Fruit fly (Drosophila melanogaster): ENCODE data around the gene CG13678.

- TF ChIP-seq CG8290 (GFP tag; optimal IDR thresholded peaks at IDR 0.05) (no peak), CG8290 (tag; optimal IDR thresholded peaks at IDR 0.05) (no peak), al (GFP tag; IDR thresholded peaks at IDR 0.05) (no peak), tin (GFP tag; optimal IDR thresholded peaks at IDR 0.05) (no peak), vnd (GFP tag; IDR thresholded peaks at IDR 0.05; ENCODE audit: partially characterized antibody) (no peak), CG9609 (GFP tag; optimal IDR thresholded peaks at IDR 0.05) (no peak), phol (tag; optimal IDR thresholded peaks at IDR 0.05) (no peak), Mrtf (GFP tag; IDR thresholded peaks at IDR 0.05) (no peak), Abd-B (GFP tag; optimal IDR thresholded peaks at IDR 0.05) (no peak), CG2712 (tag; optimal IDR thresholded peaks at IDR 0.05) (no peak), CG4854 (GFP tag; optimal IDR thresholded peaks at IDR 0.05) (no peak), wek (GFP tag; optimal IDR thresholded peaks at IDR 0.05) (no peak)
Observed at dm6 chr3L:8240501-8240900, 18.6 kb downstream of the CG13678 start, which contains the start of gene CG7213.

All from whole organism, embryonic.